Worm (Caenorhabditis elegans): ENCODE data around the gene fbxb-17.

fbxb-17 gene

ce11 chrII:1688813-1689212, 12.6 kb downstream of the fbxb-17 start, which contains the start of the genes fbxb-18 and fbxb-19:
Gene fbxb-18, minus strand, starts transcription at chrII:1688913.
Gene fbxb-19, minus strand, starts transcription at chrII:1689181.
- TF ChIP-seq snpc-1.2 (GFP tag; IDR thresholded peaks at IDR 0.05) (no peak), Y105C5A.15 (GFP tag; IDR thresholded peaks at IDR 0.05) (no peak), Y75B8A.6 (GFP tag; IDR thresholded peaks at IDR 0.05) (no peak), set-16 (GFP tag; IDR thresholded peaks at IDR 0.05) (no peak), dve-1 (tag; optimal IDR thresholded peaks at IDR 0.05; ENCODE audit: insufficient read depth) (no peak), nhr-28 (tag; optimal IDR thresholded peaks at IDR 0.05) (no peak)

- TF ChIP-seq unc-39 (tag; optimal IDR thresholded peaks at IDR 0.05) (no peak), ZK546.5 (tag; optimal IDR thresholded peaks at IDR 0.05) (no peak), nhr-25 (tag; optimal IDR thresholded peaks at IDR 0.05; ENCODE audit: borderline replicate concordance, insufficient read depth) (no peak), R02D3.7 (tag; optimal IDR thresholded peaks at IDR 0.05) (no peak), unc-130 (GFP tag; optimal IDR thresholded peaks at IDR 0.05) (no peak), set-16 (GFP tag; IDR thresholded peaks at IDR 0.05) (no peak), ama-1 (optimal IDR thresholded peaks at IDR 0.05) (no peak), ztf-7 (tag; optimal IDR thresholded peaks at IDR 0.05) (no peak), vab-7 (GFP tag; IDR thresholded peaks at IDR 0.05) (no peak), T26A8.4 (GFP tag; IDR thresholded peaks at IDR 0.05) (no peak), Y75B8A.6 (GFP tag; IDR thresholded peaks at IDR 0.05) (no peak), nhr-10 (tag; optimal IDR thresholded peaks at IDR 0.05) (no peak)
Observed at ce11 chrII:1691011-1691410, 14.8 kb downstream of the fbxb-17 start, which contains the start of gene fbxc-22. Gene fbxc-22, minus strand, starts transcription at chrII:1691111.

- TF ChIP-seq ceh-32 (tag; optimal IDR thresholded peaks at IDR 0.05; ENCODE audit: poor library complexity) (no peak), nhr-6 (tag; optimal IDR thresholded peaks at IDR 0.05) (no peak), dmd-8 (GFP tag; IDR thresholded peaks at IDR 0.05) (no peak), madf-9 (GFP tag; conservative IDR thresholded peaks at IDR 0.05) (no peak), Y5F2A.4 (GFP tag; optimal IDR thresholded peaks at IDR 0.05) (no peak), mep-1 (tag; optimal IDR thresholded peaks at IDR 0.05) (no peak), ceh-82 (tag; optimal IDR thresholded peaks at IDR 0.05) (no peak), nhr-10 (tag; optimal IDR thresholded peaks at IDR 0.05) (no peak), saeg-2 (GFP tag; IDR thresholded peaks at IDR 0.05) (no peak)
Observed at ce11 chrII:1692827-1693226, 16.6 kb downstream of the fbxb-17 start, which contains the start of gene fbxc-21. Gene fbxc-21, minus strand, starts transcription at chrII:1692927.

ce11 chrII:1694530-1694929, 18.3 kb downstream of the fbxb-17 start, which contains the start of gene fbxc-26:
Gene fbxc-26, minus strand, starts transcription at chrII:1694630.
- no peak for TF ChIP-seq mxl-3 (GFP tag; optimal IDR thresholded peaks at IDR 0.05)
- no peak for TF ChIP-seq Y48G9A.11 (GFP tag; IDR thresholded peaks at IDR 0.05)
- no peak for TF ChIP-seq mep-1 (tag; optimal IDR thresholded peaks at IDR 0.05)
- TF ChIP-seq nhr-102 (tag; optimal IDR thresholded peaks at IDR 0.05), result no peak
- no peak for TF ChIP-seq daf-8 (GFP tag; IDR thresholded peaks at IDR 0.05)
- no peak for TF ChIP-seq unc-62 (GFP tag; optimal IDR thresholded peaks at IDR 0.05 in 1 of 2)
- TF ChIP-seq unc-62 (tag; optimal IDR thresholded peaks at IDR 0.05), result no peak
- no peak for TF ChIP-seq nhr-41 (GFP tag; IDR thresholded peaks at IDR 0.05)
- no peak for TF ChIP-seq ces-1 (GFP tag; optimal IDR thresholded peaks at IDR 0.05)
- no peak for TF ChIP-seq zip-11 (GFP tag; IDR thresholded peaks at IDR 0.05)
- no peak for TF ChIP-seq skn-1 (tag; optimal IDR thresholded peaks at IDR 0.05)
- no peak for TF ChIP-seq mdt-29 (GFP tag; IDR thresholded peaks at IDR 0.05)
- TF ChIP-seq F49E8.2 (tag; optimal IDR thresholded peaks at IDR 0.05; ENCODE audit: borderline replicate concordance), result no peak
- TF ChIP-seq T26A8.4 (GFP tag; IDR thresholded peaks at IDR 0.05), result no peak
- TF ChIP-seq ZK546.5 (tag; optimal IDR thresholded peaks at IDR 0.05), result no peak

Data from whole organism, L4 larva.